Fruit fly (Drosophila melanogaster) whole organism: ENCODE data around the gene CG18754.

ENCODE experiments used
- CG8478 ChIP-seq: fragments of >200 bp; optimal IDR thresholded peaks from 2 replicates; lab custom pipeline; 2018; ENCODE audit warnings: inconsistent platforms
- EcR ChIP-seq, 2 experiments: fragments of >200 bp; optimal IDR thresholded peaks; 2 replicates each; lab custom pipeline; 2017; ENCODE audit warnings: missing biosample characterization in 2 of 2, missing genetic modification characterization in 2 of 2, missing genetic modification reagents in 2 of 2
- pan ChIP-seq: fragments of >200 bp; optimal IDR thresholded peaks from 2 replicates; lab custom pipeline; 2017
- usp ChIP-seq: fragments of >200 bp; optimal IDR thresholded peaks from 2 replicates; lab custom pipeline; 2017; ENCODE audit warnings: missing biosample characterization, missing genetic modification characterization, mixed read lengths

DNA sequence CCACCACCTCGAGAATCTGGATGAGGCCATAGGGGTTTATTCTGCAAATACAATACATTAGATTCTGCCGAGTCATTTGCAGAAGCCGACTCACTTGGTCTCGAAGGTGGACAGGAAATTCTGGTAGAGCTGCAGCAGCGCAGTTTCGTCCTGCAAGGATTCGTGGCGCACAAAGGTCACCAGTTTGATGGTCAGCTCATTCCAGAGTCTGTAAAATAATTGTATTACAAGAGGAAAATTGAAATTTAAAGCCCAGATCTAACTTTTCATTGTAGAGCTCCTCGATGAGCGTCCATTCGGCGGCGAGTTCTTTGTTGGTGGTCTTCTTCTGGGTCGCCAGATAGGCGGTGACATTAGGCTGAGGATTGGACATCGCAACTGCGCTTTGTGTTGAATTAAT is 48.7 kb downstream of the CG18754 start:
- TF ChIP-seq EcR (GFP tag; optimal IDR thresholded peaks at IDR 0.05; lab: Kevin White, UChicago) (no peak), usp (no peak), pan (lab: Kevin White, UChicago) (no peak), CG8478 (no peak)
